Worm (Caenorhabditis elegans): Measurements from ENCODE around the gene F31F4.17.

Gene F31F4.17

ce11 chrV:635630-636029, 24.5 kb downstream of the F31F4.17 start (continued):
- TF ChIP-seq let-607 (tag; optimal IDR thresholded peaks at IDR 0.05): no peak
- TF ChIP-seq snpc-3.4 (tag; optimal IDR thresholded peaks at IDR 0.05): no peak
- TF ChIP-seq Y56A3A.18 (GFP tag; IDR thresholded peaks at IDR 0.05): no peak
- no peak for TF ChIP-seq snpc-4 (GFP tag; optimal IDR thresholded peaks at IDR 0.05)
- TF ChIP-seq snpc-4 (tag; optimal IDR thresholded peaks at IDR 0.05): peak; percentile 66 to 91 (median 82)
- TF ChIP-seq nfyb-1 (GFP tag; IDR thresholded peaks at IDR 0.05): no peak
- TF ChIP-seq rpc-1 (optimal IDR thresholded peaks at IDR 0.05): no peak
- no peak for TF ChIP-seq rpc-1 (tag; optimal IDR thresholded peaks at IDR 0.05)
- no peak for TF ChIP-seq efl-1 (GFP tag; optimal IDR thresholded peaks at IDR 0.05)
- peak; percentile 71 for TF ChIP-seq attf-5 (GFP tag; optimal IDR thresholded peaks at IDR 0.05)

ce11 chrV:634855-635254, 25.3 kb downstream of the F31F4.17 start, which contains the start of gene F48G7.10:
F48G7.10 (minus strand) TSS chrV:634955.
- TF ChIP-seq mxl-1 (tag; optimal IDR thresholded peaks at IDR 0.05): no peak
- TF ChIP-seq ceh-27 (GFP tag; optimal IDR thresholded peaks at IDR 0.05): no peak
- TF ChIP-seq C06A6.2 (GFP tag; conservative IDR thresholded peaks at IDR 0.05): no peak
- TF ChIP-seq attf-5 (GFP tag; optimal IDR thresholded peaks at IDR 0.05): no peak
- TF ChIP-seq gei-17 (GFP tag; optimal IDR thresholded peaks at IDR 0.05): no peak
- no peak for TF ChIP-seq Y53G8AR.9 (GFP tag; conservative IDR thresholded peaks at IDR 0.05)
- TF ChIP-seq madf-8 (GFP tag; conservative IDR thresholded peaks at IDR 0.05): no peak
- no peak for TF ChIP-seq D2030.7 (GFP tag; IDR thresholded peaks at IDR 0.05)
- no peak for TF ChIP-seq aptf-3 (GFP tag; IDR thresholded peaks at IDR 0.05)
- TF ChIP-seq ztf-3 (GFP tag; optimal IDR thresholded peaks at IDR 0.05): no peak
- TF ChIP-seq dpff-1 (tag; optimal IDR thresholded peaks at IDR 0.05): no peak
- TF ChIP-seq nhr-27 (tag; optimal IDR thresholded peaks at IDR 0.05): no peak
- TF ChIP-seq ceh-58 (GFP tag; IDR thresholded peaks at IDR 0.05): no peak

ce11 chrV:631832-632231, 28.3 kb downstream of the F31F4.17 start:
- TF ChIP-seq B0035.1 (tag; optimal IDR thresholded peaks at IDR 0.05) (no peak), ceh-100 (GFP tag; IDR thresholded peaks at IDR 0.05) (no peak), F39B2.1 (GFP tag; IDR thresholded peaks at IDR 0.05) (no peak), ekl-4 (GFP tag; IDR thresholded peaks at IDR 0.05) (no peak), lin-54 (GFP tag; optimal IDR thresholded peaks at IDR 0.05) (no peak), B0336.3 (GFP tag; IDR thresholded peaks at IDR 0.05) (no peak), somi-1 (GFP tag; optimal IDR thresholded peaks at IDR 0.05) (no peak), rec-8 (tag; optimal IDR thresholded peaks at IDR 0.05) (no peak), dpl-1 (GFP tag; optimal IDR thresholded peaks at IDR 0.05) (no peak), hmg-20 (GFP tag; IDR thresholded peaks at IDR 0.05) (no peak), die-1 (tag; optimal IDR thresholded peaks at IDR 0.05) (no peak), hsf-1 (GFP tag; IDR thresholded peaks at IDR 0.05) (no peak), bed-2 (GFP tag; IDR thresholded peaks at IDR 0.05) (no peak), egrh-3 (GFP tag; IDR thresholded peaks at IDR 0.05) (no peak), him-1 (tag; optimal IDR thresholded peaks at IDR 0.05) (no peak), nfya-2 (GFP tag; IDR thresholded peaks at IDR 0.05) (no peak), rpc-1 (optimal IDR thresholded peaks at IDR 0.05) (no peak), rpc-1 (tag; optimal IDR thresholded peaks at IDR 0.05) (no peak)
